Worm (Caenorhabditis elegans): ENCODE data around the gene C49C8.2.

Gene C49C8.2

DNA sequence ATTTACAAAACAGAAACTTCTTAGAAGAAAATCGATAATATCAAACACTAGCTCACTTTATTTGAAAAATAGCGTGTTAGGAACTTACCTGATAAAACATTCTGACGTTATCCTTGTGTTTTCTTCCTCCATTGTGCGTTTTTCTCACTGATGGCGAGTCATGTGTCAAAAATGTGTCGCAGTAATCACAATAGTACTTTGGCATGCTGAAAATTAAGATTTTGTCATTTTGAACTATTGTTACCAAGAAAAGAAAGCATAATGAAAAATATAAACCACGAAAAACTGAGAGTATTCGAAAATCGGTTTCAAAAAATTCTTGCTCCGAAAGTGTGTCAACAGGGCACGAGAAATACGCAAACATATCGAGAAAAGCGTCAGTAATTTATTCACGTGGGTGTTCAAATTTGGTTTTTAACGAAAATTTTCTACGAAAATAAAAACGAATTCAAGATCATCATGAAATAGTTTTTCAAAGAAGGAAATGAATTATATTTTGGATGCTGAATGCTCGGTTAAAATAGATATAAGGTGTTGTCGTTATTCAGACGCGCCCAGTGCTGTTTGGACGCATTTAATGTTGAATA, 36.8 kb downstream of the C49C8.2 start, which contains the start of gene snrp-3:
Gene snrp-3 (minus strand): TSS at position 206 of the 587 bp plus-strand sequence.
- TF ChIP-seq pqm-1 (tag; optimal IDR thresholded peaks at IDR 0.05) (no peak), odd-2 (tag; optimal IDR thresholded peaks at IDR 0.05) (no peak), ceh-22 (tag; optimal IDR thresholded peaks at IDR 0.05) (no peak), lin-11 (tag; optimal IDR thresholded peaks at IDR 0.05) (no peak), ceh-9 (tag; optimal IDR thresholded peaks at IDR 0.05) (no peak), ama-1 (optimal IDR thresholded peaks at IDR 0.05) (peak; percentile 8), ahr-1 (tag; optimal IDR thresholded peaks at IDR 0.05) (no peak), fkh-10 (GFP tag; optimal IDR thresholded peaks at IDR 0.05) (no peak), mec-3 (tag; optimal IDR thresholded peaks at IDR 0.05; ENCODE audit: borderline replicate concordance) (no peak), unc-86 (tag; optimal IDR thresholded peaks at IDR 0.05) (no peak), unc-42 (tag; optimal IDR thresholded peaks at IDR 0.05) (peak; percentile 56), K09A11.1 (tag; optimal IDR thresholded peaks at IDR 0.05; ENCODE audit: insufficient read depth) (no peak), C38D4.7 (GFP tag; optimal IDR thresholded peaks at IDR 0.05) (no peak), madf-2 (tag; optimal IDR thresholded peaks at IDR 0.05) (no peak), pat-9 (tag; optimal IDR thresholded peaks at IDR 0.05) (no peak), dve-1 (tag; optimal IDR thresholded peaks at IDR 0.05) (peak; percentile 19), ceh-6 (GFP tag; optimal IDR thresholded peaks at IDR 0.05) (no peak), dmd-4 (tag; optimal IDR thresholded peaks at IDR 0.05; ENCODE audit: borderline replicate concordance) (no peak), rnt-1 (tag; optimal IDR thresholded peaks at IDR 0.05) (no peak), elt-2 (tag; optimal IDR thresholded peaks at IDR 0.05) (peak; percentile 12), ets-4 (tag; optimal IDR thresholded peaks at IDR 0.05) (no peak), K02D7.2 (tag; optimal IDR thresholded peaks at IDR 0.05) (no peak), hlh-30 (tag; optimal IDR thresholded peaks at IDR 0.05; ENCODE audit: insufficient read depth) (peak; percentile 80), pag-3 (tag; optimal IDR thresholded peaks at IDR 0.05; ENCODE audit: borderline replicate concordance) (no peak), ceh-19 (GFP tag; optimal IDR thresholded peaks at IDR 0.05) (no peak), ceh-30 (tag; optimal IDR thresholded peaks at IDR 0.05) (no peak), ztf-16 (tag; optimal IDR thresholded peaks at IDR 0.05) (no peak), nfya-1 (tag; optimal IDR thresholded peaks at IDR 0.05) (peak; percentile 63), hlh-15 (tag; optimal IDR thresholded peaks at IDR 0.05) (no peak), tbx-7 (tag; optimal IDR thresholded peaks at IDR 0.05) (no peak), Y22D7AL.16 (tag; optimal IDR thresholded peaks at IDR 0.05) (no peak), ceh-31 (tag; optimal IDR thresholded peaks at IDR 0.05) (no peak), ceh-34 (tag; optimal IDR thresholded peaks at IDR 0.05) (peak; percentile 9), ceh-48 (tag; optimal IDR thresholded peaks at IDR 0.05) (no peak), pax-1 (tag; optimal IDR thresholded peaks at IDR 0.05) (no peak), nhr-232 (tag; optimal IDR thresholded peaks at IDR 0.05) (no peak), lim-6 (tag; optimal IDR thresholded peaks at IDR 0.05) (no peak), elt-4 (tag; optimal IDR thresholded peaks at IDR 0.05) (no peak), ceh-2 (tag; optimal IDR thresholded peaks at IDR 0.05) (no peak), hlh-6 (tag; optimal IDR thresholded peaks at IDR 0.05) (no peak), ttx-3 (tag; optimal IDR thresholded peaks at IDR 0.05) (no peak), syd-9 (tag; optimal IDR thresholded peaks at IDR 0.05) (no peak), hlh-13 (GFP tag; optimal IDR thresholded peaks at IDR 0.05) (no peak), T23F11.4 (GFP tag; optimal IDR thresholded peaks at IDR 0.05) (no peak), sox-2 (GFP tag; IDR thresholded peaks at IDR 0.05) (no peak), C08G9.2 (tag; optimal IDR thresholded peaks at IDR 0.05) (no peak), F13H6.1 (tag; optimal IDR thresholded peaks at IDR 0.05) (no peak), gmeb-2 (tag; optimal IDR thresholded peaks at IDR 0.05) (no peak), npax-4 (tag; optimal IDR thresholded peaks at IDR 0.05) (no peak), unc-55 (GFP tag; optimal IDR thresholded peaks at IDR 0.05) (peak; percentile 42), ref-2 (tag; optimal IDR thresholded peaks at IDR 0.05) (no peak), fkh-6 (tag; optimal IDR thresholded peaks at IDR 0.05) (no peak), ceh-45 (GFP tag; IDR thresholded peaks at IDR 0.05) (no peak)

Data from whole organism, late embryonic.